Worm (Caenorhabditis elegans) whole organism, L3 larva: Measurements from ENCODE around the gene K03B8.14.

Source experiments
- egl-5 ChIP-seq: fragments of 150-350 bp; optimal IDR thresholded peaks from 2 replicates; lab custom pipeline; 2017; ENCODE audit warnings: missing biosample characterization, missing genetic modification reagents, missing genetic modification characterization, inconsistent platforms
- nhr-12 ChIP-seq: fragments of 150-350 bp; optimal IDR thresholded peaks from 2 replicates; lab custom pipeline; 2014; ENCODE audit warnings: missing biosample characterization, missing genetic modification characterization
- nhr-25 ChIP-seq: sonication (generic microtip); optimal IDR thresholded peaks from 2 replicates; lab custom pipeline; 2017; ENCODE audit warnings: missing biosample characterization, missing genetic modification characterization
- skn-1 ChIP-seq: fragments of 150-350 bp; optimal IDR thresholded peaks from 2 replicates; lab custom pipeline; 2014; ENCODE audit warnings: missing biosample characterization, missing genetic modification characterization
- snpc-4 ChIP-seq: fragments of 150-350 bp; optimal IDR thresholded peaks from 2 replicates; lab custom pipeline; 2014; ENCODE audit warnings: missing biosample characterization, missing genetic modification characterization
- tbx-2 ChIP-seq: sonication (generic microtip); optimal IDR thresholded peaks from 2 replicates; lab custom pipeline; 2016; ENCODE audit warnings: mild to moderate bottlenecking, missing genetic modification characterization, missing compliant biosample characterization
- zag-1 ChIP-seq: fragments of 150-350 bp; optimal IDR thresholded peaks from 2 replicates; lab custom pipeline; 2014; ENCODE audit warnings: missing biosample characterization, missing genetic modification characterization

DNA sequence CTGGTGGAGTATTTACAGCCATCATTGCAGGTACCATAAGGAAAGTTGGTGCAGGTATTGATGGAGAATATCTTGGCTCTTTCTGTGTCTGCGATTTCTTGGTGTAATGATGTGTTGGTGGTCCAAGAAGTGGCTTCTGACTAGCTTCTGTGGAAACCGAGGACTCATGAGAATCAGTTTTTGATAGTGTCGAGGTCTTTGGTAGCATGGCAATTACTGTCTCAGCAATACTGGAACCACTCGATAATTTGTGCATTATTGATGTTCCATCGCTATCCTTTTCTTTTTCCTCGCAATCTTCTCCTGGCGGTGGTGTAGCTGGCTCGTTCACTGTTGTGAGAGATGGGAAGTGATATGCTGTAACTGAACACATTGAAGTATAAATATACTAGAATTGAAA lies 26.7 kb upstream of the K03B8.14 start:
- TF ChIP-seq egl-5 (no peak), zag-1 (tag; lab: Kevin White, UChicago) (no peak), skn-1 (tag; lab: Kevin White, UChicago) (no peak), tbx-2 (tag; lab: Kevin White, UChicago) (no peak), nhr-25 (tag; lab: Kevin White, UChicago) (no peak), snpc-4 (no peak), nhr-12 (no peak)
